Worm (Caenorhabditis elegans): ENCODE results near the gene T09A5.4.

Gene T09A5.4

ce11 chrII:7883163-7883562, 37.2 kb downstream of the T09A5.4 start:
- 0 out of 2 replicates have a peak, but pooled peaks have one; percentile 43 for TF ChIP-seq sea-1 (GFP tag; conservative IDR thresholded peaks at IDR 0.05)
- TF ChIP-seq tbx-11 (GFP tag; IDR thresholded peaks at IDR 0.05), result peak; percentile 64

ce11 chrII:7884898-7885297, 38.9 kb downstream of the T09A5.4 start:
- TF ChIP-seq sea-1 (GFP tag; conservative IDR thresholded peaks at IDR 0.05) (no peak), ceh-13 (GFP tag; optimal IDR thresholded peaks at IDR 0.05) (no peak), tbx-37 (GFP tag; conservative IDR thresholded peaks at IDR 0.05) (no peak)

ce11 chrII:7887295-7887694, 41.3 kb downstream of the T09A5.4 start:
- TF ChIP-seq hmg-4 (GFP tag; optimal IDR thresholded peaks at IDR 0.05) (no peak), flt-1 (GFP tag; IDR thresholded peaks at IDR 0.05) (no peak), B0310.2 (tag; optimal IDR thresholded peaks at IDR 0.05) (no peak), pes-1 (GFP tag; IDR thresholded peaks at IDR 0.05) (no peak), tra-4 (tag; optimal IDR thresholded peaks at IDR 0.05) (no peak), ceh-36 (tag; optimal IDR thresholded peaks at IDR 0.05) (no peak), tbx-11 (GFP tag; IDR thresholded peaks at IDR 0.05) (no peak), hnd-1 (tag; optimal IDR thresholded peaks at IDR 0.05) (no peak), tbx-37 (GFP tag; conservative IDR thresholded peaks at IDR 0.05) (no peak), hmbx-1 (tag; optimal IDR thresholded peaks at IDR 0.05) (no peak), ceh-13 (GFP tag; optimal IDR thresholded peaks at IDR 0.05) (no peak), ets-7 (tag; optimal IDR thresholded peaks at IDR 0.05) (no peak), ama-1 (optimal IDR thresholded peaks at IDR 0.05) (no peak), aly-1 (tag; optimal IDR thresholded peaks at IDR 0.05) (no peak), sea-1 (GFP tag; conservative IDR thresholded peaks at IDR 0.05) (no peak), F13C5.2 (tag; optimal IDR thresholded peaks at IDR 0.05) (no peak), scrt-1 (GFP tag; IDR thresholded peaks at IDR 0.05) (no peak)

ce11 chrII:7888759-7889158, 42.8 kb downstream of the T09A5.4 start:
- TF ChIP-seq ets-7 (tag; optimal IDR thresholded peaks at IDR 0.05) (no peak), sea-1 (GFP tag; conservative IDR thresholded peaks at IDR 0.05) (no peak), ceh-36 (tag; optimal IDR thresholded peaks at IDR 0.05) (no peak), flt-1 (GFP tag; IDR thresholded peaks at IDR 0.05) (no peak), tra-4 (tag; optimal IDR thresholded peaks at IDR 0.05) (no peak), hmbx-1 (tag; optimal IDR thresholded peaks at IDR 0.05) (no peak), ama-1 (optimal IDR thresholded peaks at IDR 0.05) (no peak), ceh-13 (GFP tag; optimal IDR thresholded peaks at IDR 0.05) (no peak), F13C5.2 (tag; optimal IDR thresholded peaks at IDR 0.05) (no peak), tbx-11 (GFP tag; IDR thresholded peaks at IDR 0.05) (no peak), B0310.2 (tag; optimal IDR thresholded peaks at IDR 0.05) (no peak), tbx-37 (GFP tag; conservative IDR thresholded peaks at IDR 0.05) (no peak), hmg-4 (GFP tag; optimal IDR thresholded peaks at IDR 0.05) (no peak), hnd-1 (tag; optimal IDR thresholded peaks at IDR 0.05) (no peak)

ce11 chrII:7889321-7889720, 43.3 kb downstream of the T09A5.4 start:
- TF ChIP-seq flt-1 (GFP tag; IDR thresholded peaks at IDR 0.05), result no peak
- no peak for TF ChIP-seq B0310.2 (tag; optimal IDR thresholded peaks at IDR 0.05)
- TF ChIP-seq sea-1 (GFP tag; conservative IDR thresholded peaks at IDR 0.05), result no peak
- TF ChIP-seq F13C5.2 (tag; optimal IDR thresholded peaks at IDR 0.05), result no peak
- no peak for TF ChIP-seq hmbx-1 (tag; optimal IDR thresholded peaks at IDR 0.05)
- TF ChIP-seq ceh-36 (tag; optimal IDR thresholded peaks at IDR 0.05), result no peak
- TF ChIP-seq tbx-37 (GFP tag; conservative IDR thresholded peaks at IDR 0.05), result no peak

ce11 chrII:7891869-7892615, 46.1 kb downstream of the T09A5.4 start:
- no peak for TF ChIP-seq flt-1 (GFP tag; IDR thresholded peaks at IDR 0.05)
- TF ChIP-seq hmg-4 (GFP tag; optimal IDR thresholded peaks at IDR 0.05), result no peak
- TF ChIP-seq aly-1 (tag; optimal IDR thresholded peaks at IDR 0.05), result no peak
- no peak for TF ChIP-seq tbx-11 (GFP tag; IDR thresholded peaks at IDR 0.05)
- TF ChIP-seq hnd-1 (tag; optimal IDR thresholded peaks at IDR 0.05), result no peak
- TF ChIP-seq pes-1 (GFP tag; IDR thresholded peaks at IDR 0.05), result no peak
- no peak for TF ChIP-seq sea-1 (GFP tag; conservative IDR thresholded peaks at IDR 0.05)
- no peak for TF ChIP-seq ceh-13 (GFP tag; optimal IDR thresholded peaks at IDR 0.05)
- no peak for TF ChIP-seq B0310.2 (tag; optimal IDR thresholded peaks at IDR 0.05)
- no peak for TF ChIP-seq F13C5.2 (tag; optimal IDR thresholded peaks at IDR 0.05)
- no peak for TF ChIP-seq tbx-37 (GFP tag; conservative IDR thresholded peaks at IDR 0.05)
- no peak for TF ChIP-seq ets-7 (tag; optimal IDR thresholded peaks at IDR 0.05)
- no peak for TF ChIP-seq hmbx-1 (tag; optimal IDR thresholded peaks at IDR 0.05)
- TF ChIP-seq ceh-36 (tag; optimal IDR thresholded peaks at IDR 0.05), result no peak
- TF ChIP-seq scrt-1 (GFP tag; IDR thresholded peaks at IDR 0.05), result no peak
- TF ChIP-seq ama-1 (optimal IDR thresholded peaks at IDR 0.05), result no peak
- no peak for TF ChIP-seq tra-4 (tag; optimal IDR thresholded peaks at IDR 0.05)

- TF ChIP-seq hnd-1 (tag; optimal IDR thresholded peaks at IDR 0.05), result no peak
These were observed 46.8 kb downstream of the T09A5.4 start, which contains the start of gene ptc-1 for ce11 chrII:7892761-7893272. TSS of gene ptc-1 (plus strand) at chrII:7893222.

- TF ChIP-seq F13C5.2 (tag; optimal IDR thresholded peaks at IDR 0.05), result no peak
- TF ChIP-seq tbx-11 (GFP tag; IDR thresholded peaks at IDR 0.05), result no peak
- no peak for TF ChIP-seq sea-1 (GFP tag; conservative IDR thresholded peaks at IDR 0.05)
- TF ChIP-seq B0310.2 (tag; optimal IDR thresholded peaks at IDR 0.05), result no peak
These were observed 47.7 kb downstream of the T09A5.4 start for ce11 chrII:7893648-7894047.
